Worm (Caenorhabditis elegans) whole organism, mixed stage, embryonic: ENCODE data around the gene ZK896.1.

Experiments
- ces-1 ChIP-seq: fragments of 150-350 bp; optimal IDR thresholded peaks from 2 replicates; lab custom pipeline; 2014; ENCODE audit warnings: missing biosample characterization, missing genetic modification reagents, missing genetic modification characterization
- drap-1 ChIP-seq: fragments of 200-800 bp; sonication (Bioruptor generic); optimal IDR thresholded peaks from 3 replicates; lab custom pipeline; 2018; ENCODE audit warnings: mild to moderate bottlenecking, missing genetic modification characterization, missing compliant biosample characterization
- elt-3 ChIP-seq: fragments of 150-350 bp; optimal IDR thresholded peaks from 2 replicates; lab custom pipeline; 2014; ENCODE audit warnings: missing biosample characterization, missing genetic modification characterization
- lsy-2 ChIP-seq: fragments of 150-350 bp; optimal IDR thresholded peaks from 2 replicates; lab custom pipeline; 2014; ENCODE audit warnings: missing biosample characterization, missing genetic modification characterization
- nhr-28 ChIP-seq: fragments of 150-350 bp; optimal IDR thresholded peaks from 2 replicates; lab custom pipeline; 2014; ENCODE audit warnings: missing biosample characterization, missing genetic modification characterization
- nhr-76 ChIP-seq: sonication (generic microtip); optimal IDR thresholded peaks from 2 replicates; lab custom pipeline; 2017; ENCODE audit warnings: missing biosample characterization, missing genetic modification characterization
- sem-2 ChIP-seq: fragments of 200-800 bp; sonication (Bioruptor generic); optimal IDR thresholded peaks from 2 replicates; lab custom pipeline; 2018; ENCODE audit warnings: mild to moderate bottlenecking, missing genetic modification characterization, missing compliant biosample characterization
- unc-39 ChIP-seq: fragments of 150-350 bp; optimal IDR thresholded peaks from 2 replicates; lab custom pipeline; 2014; ENCODE audit warnings: missing biosample characterization, missing genetic modification characterization
- unc-62 ChIP-seq: fragments of 150-350 bp; optimal IDR thresholded peaks from 2 replicates; lab custom pipeline; 2014; ENCODE audit warnings: missing biosample characterization, missing genetic modification reagents, missing genetic modification characterization
- ztf-11 ChIP-seq: fragments of 150-350 bp; optimal IDR thresholded peaks from 2 replicates; lab custom pipeline; 2014; ENCODE audit warnings: missing biosample characterization, missing genetic modification characterization

DNA sequence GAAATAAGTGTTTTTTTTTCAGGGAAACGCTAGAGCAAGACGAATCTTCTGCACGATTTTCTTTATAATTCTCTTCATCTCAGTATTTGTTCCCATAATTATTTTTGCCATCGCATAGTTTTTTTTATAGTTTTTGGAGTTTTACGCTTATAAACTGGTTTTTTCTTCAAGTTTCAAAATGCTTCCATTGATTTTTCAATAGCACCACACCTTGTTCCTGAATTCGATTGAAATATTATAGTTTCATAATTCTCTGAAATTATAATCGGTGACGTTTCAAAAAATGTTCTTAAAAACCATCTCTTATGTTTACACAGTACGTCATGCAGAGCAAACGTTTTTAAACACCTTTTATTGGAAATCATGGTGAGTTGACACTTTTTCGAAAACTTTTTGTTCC, 18.0 kb upstream of the ZK896.1 start, which contains the start of gene K08D8.12:
- TF ChIP-seq nhr-76 (tag; lab: Kevin White, UChicago) (no peak), elt-3 (tag; lab: Kevin White, UChicago) (no peak), unc-39 (tag; lab: Kevin White, UChicago) (no peak), lsy-2 (tag; lab: Kevin White, UChicago) (no peak), sem-2 (GFP tag; lab: Kevin White, UChicago) (no peak), drap-1 (GFP tag; lab: Kevin White, UChicago) (no peak), nhr-28 (tag; lab: Kevin White, UChicago) (no peak), unc-62 (no peak), ztf-11 (tag; lab: Kevin White, UChicago) (no peak), ces-1 (no peak)
